Fruit fly (Drosophila melanogaster) whole organism, wandering third instar larva: ENCODE data around the gene Cpr67Fa1.

ENCODE experiments used
- Abd-B ChIP-seq: fragments of >200 bp; optimal IDR thresholded peaks from 2 replicates; lab custom pipeline; 2017; ENCODE audit warnings: missing biosample characterization, missing genetic modification characterization
- CG32264 ChIP-seq: fragments of 200-800 bp; sonication (Bioruptor generic); optimal IDR thresholded peaks from 2 replicates; lab custom pipeline; 2016; ENCODE audit warnings: missing biosample characterization, missing genetic modification characterization
- CG9705 ChIP-seq: fragments of 200-800 bp; sonication (Bioruptor generic); optimal IDR thresholded peaks from 2 replicates; lab custom pipeline; 2018; ENCODE audit warnings: missing biosample characterization, mild to moderate bottlenecking, missing genetic modification characterization
- Dfd ChIP-seq: fragments of >200 bp; optimal IDR thresholded peaks from 2 replicates; lab custom pipeline; 2017; ENCODE audit warnings: missing biosample characterization, missing genetic modification characterization
- GATAd ChIP-seq: sonication (Bioruptor generic); optimal IDR thresholded peaks from 2 replicates; lab custom pipeline; 2016; ENCODE audit warnings: missing biosample characterization, missing genetic modification characterization
- HLH106 ChIP-seq: fragments of 200-800 bp; optimal IDR thresholded peaks from 3 replicates; lab custom pipeline; 2019; ENCODE audit warnings: missing biosample characterization, mild to moderate bottlenecking, missing genetic modification characterization, moderate library complexity
- Hnf4 ChIP-seq: fragments of 200-800 bp; sonication (Bioruptor generic); optimal IDR thresholded peaks from 2 replicates; lab custom pipeline; 2016; ENCODE audit warnings: missing biosample characterization, mild to moderate bottlenecking, missing genetic modification characterization
- Hr78 ChIP-seq: fragments of >200 bp; optimal IDR thresholded peaks from 2 replicates; lab custom pipeline; 2017; ENCODE audit warnings: missing biosample characterization, missing genetic modification characterization
- Hr83 ChIP-seq: fragments of 200-300 bp; sonication (Bioruptor generic); optimal IDR thresholded peaks from 2 replicates; lab custom pipeline; 2016; ENCODE audit warnings: missing biosample characterization, mild to moderate bottlenecking, missing genetic modification characterization, moderate library complexity; ENCODE audit not compliant: poor library complexity, severe bottlenecking
- Jra ChIP-seq: sonication (Bioruptor generic); optimal IDR thresholded peaks from 2 replicates; lab custom pipeline; 2016; ENCODE audit warnings: missing biosample characterization, missing genetic modification characterization
- Mio ChIP-seq: sonication (Bioruptor generic); optimal IDR thresholded peaks from 2 replicates; lab custom pipeline; 2016; ENCODE audit warnings: missing biosample characterization, missing genetic modification characterization
- Myc ChIP-seq: fragments of >200 bp; optimal IDR thresholded peaks from 2 replicates; lab custom pipeline; 2017
- N ChIP-seq: fragments of >200 bp; optimal IDR thresholded peaks from 2 replicates; lab custom pipeline; 2018; ENCODE audit warnings: missing biosample characterization, missing external identifiers, missing genetic modification characterization
- OdsH ChIP-seq: fragments of 200-800 bp; sonication (Bioruptor generic); optimal IDR thresholded peaks from 2 replicates; lab custom pipeline; 2016; ENCODE audit warnings: missing biosample characterization, mild to moderate bottlenecking, missing genetic modification characterization
- Sp1 ChIP-seq: fragments of 200-800 bp; sonication (Bioruptor generic); optimal IDR thresholded peaks from 3 replicates; lab custom pipeline; 2019; ENCODE audit warnings: missing biosample characterization, mild to moderate bottlenecking, missing genetic modification characterization, moderate library complexity
- Vsx2 ChIP-seq: fragments of 200-300, 225-300 bp; sonication (Bioruptor generic); optimal IDR thresholded peaks from 2 replicates; lab custom pipeline; 2018; ENCODE audit warnings: missing biosample characterization, missing genetic modification characterization; ENCODE audit not compliant: partially characterized antibody
- br ChIP-seq: fragments of 200-800 bp; sonication (Bioruptor generic); optimal IDR thresholded peaks from 2 replicates; lab custom pipeline; 2016; ENCODE audit warnings: missing biosample characterization, missing genetic modification characterization
- brk ChIP-seq: fragments of 200-800 bp; sonication (Bioruptor generic); optimal IDR thresholded peaks from 2 replicates; lab custom pipeline; 2016; ENCODE audit warnings: missing biosample characterization, mild to moderate bottlenecking, missing genetic modification characterization
- dl ChIP-seq, 2 experiments: fragments of 175-275, 200-275 bp in 1 of 2; fragments of 200-275 bp in 1 of 2; sonication (Bioruptor generic); optimal IDR thresholded peaks; lab custom pipeline; 2018; ENCODE audit warnings: mild to moderate bottlenecking in 2 of 2, missing biosample characterization in 2 of 2, missing genetic modification characterization in 2 of 2, moderate library complexity in 2 of 2; ENCODE audit not compliant: partially characterized antibody in 2 of 2, insufficient read depth in 1 of 2
- dmrt93B ChIP-seq: fragments of 200-800 bp; sonication (Bioruptor generic); optimal IDR thresholded peaks from 2 replicates; lab custom pipeline; 2018; ENCODE audit warnings: missing biosample characterization, mild to moderate bottlenecking, missing genetic modification characterization
- dsf ChIP-seq: sonication (Bioruptor generic); optimal IDR thresholded peaks from 2 replicates; lab custom pipeline; 2016; ENCODE audit warnings: missing biosample characterization, missing genetic modification characterization, borderline replicate concordance
- ey ChIP-seq: fragments of 200-800 bp; sonication (Bioruptor generic); optimal IDR thresholded peaks from 2 replicates; lab custom pipeline; 2016; ENCODE audit warnings: missing biosample characterization, missing genetic modification characterization
- foxo ChIP-seq, 2 experiments: fragments of 200-800 bp; sonication (Bioruptor generic); optimal IDR thresholded peaks; 2 replicates in 1 of 2; 3 replicates in 1 of 2; lab custom pipeline; 2016 to 2017; ENCODE audit warnings: missing biosample characterization in 2 of 2, missing genetic modification characterization in 2 of 2
- fru ChIP-seq: fragments of 200-800 bp; sonication (Bioruptor generic); optimal IDR thresholded peaks from 3 replicates; lab custom pipeline; 2016; ENCODE audit warnings: missing biosample characterization, mild to moderate bottlenecking, missing genetic modification characterization
- h ChIP-seq: fragments of 200-800 bp; sonication (Bioruptor generic); optimal IDR thresholded peaks from 3 replicates; lab custom pipeline; 2016; ENCODE audit warnings: missing biosample characterization, mild to moderate bottlenecking, missing genetic modification characterization
- jim ChIP-seq: fragments of 175-275, 200-325 bp; sonication (Bioruptor generic); optimal IDR thresholded peaks from 2 replicates; lab custom pipeline; 2016; ENCODE audit warnings: missing biosample characterization, mild to moderate bottlenecking, missing genetic modification characterization
- lola ChIP-seq: fragments of >200 bp; optimal IDR thresholded peaks from 2 replicates; lab custom pipeline; 2017; ENCODE audit warnings: missing biosample characterization, missing genetic modification characterization
- pan ChIP-seq: fragments of >200 bp; optimal IDR thresholded peaks from 2 replicates; lab custom pipeline; 2017
- psq ChIP-seq: fragments of 200-800 bp; sonication (Bioruptor generic); optimal IDR thresholded peaks from 3 replicates; lab custom pipeline; 2017; ENCODE audit warnings: missing biosample characterization, mild to moderate bottlenecking, missing genetic modification characterization, moderate library complexity
- rgr ChIP-seq: fragments of 200-800 bp; sonication (Bioruptor generic); optimal IDR thresholded peaks from 3 replicates; lab custom pipeline; 2016; ENCODE audit warnings: missing biosample characterization, mild to moderate bottlenecking, missing genetic modification characterization
- sage ChIP-seq: fragments of 200-800 bp; sonication (Bioruptor generic); optimal IDR thresholded peaks from 2 replicates; lab custom pipeline; 2016; ENCODE audit warnings: missing biosample characterization, mild to moderate bottlenecking, missing genetic modification characterization
- sv ChIP-seq: fragments of 200-800 bp; sonication (Bioruptor generic); optimal IDR thresholded peaks from 3 replicates; lab custom pipeline; 2016; ENCODE audit warnings: missing biosample characterization, missing genetic modification characterization
- usp ChIP-seq: fragments of >200 bp; optimal IDR thresholded peaks from 2 replicates; lab custom pipeline; 2017; ENCODE audit warnings: missing biosample characterization, missing genetic modification characterization
- woc ChIP-seq: sonication (Bioruptor generic); optimal IDR thresholded peaks from 2 replicates; lab custom pipeline; 2016; ENCODE audit warnings: missing biosample characterization, mild to moderate bottlenecking, missing genetic modification characterization

Gene Cpr67Fa1

DNA sequence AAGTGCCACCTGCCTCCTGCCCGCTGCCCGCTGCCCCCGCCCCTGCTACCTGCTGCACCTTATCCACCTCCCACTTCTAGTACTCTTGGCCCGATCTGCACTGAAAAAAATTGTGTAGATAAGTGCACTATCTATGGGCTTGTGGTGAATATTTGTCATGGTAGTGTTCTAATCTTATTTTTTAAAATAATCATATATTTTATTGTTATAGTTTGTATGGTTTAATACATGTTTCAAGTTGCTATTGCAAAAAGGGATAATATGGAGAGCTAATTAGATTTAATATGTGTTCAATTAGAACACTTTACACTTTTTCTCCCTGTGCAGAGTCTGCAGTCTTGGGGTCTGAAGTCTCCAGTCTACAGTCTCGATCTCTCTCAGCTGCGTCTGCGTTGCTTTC lies 41.6 kb downstream of the Cpr67Fa1 start (continued):
- TF ChIP-seq sv (GFP tag; lab: Kevin White, UChicago) (no peak), jim (GFP tag; lab: Kevin White, UChicago) (no peak), Vsx2 (GFP tag; lab: Kevin White, UChicago) (no peak), Jra (GFP tag; lab: Kevin White, UChicago) (no peak), CG32264 (GFP tag; lab: Kevin White, UChicago) (no peak), dl (GFP tag; optimal IDR thresholded peaks at IDR 0.05; lab: Kevin White, UChicago; ENCODE audit: insufficient read depth in 1 of 2, partially characterized antibody in 2 of 2) (no peak), GATAd (GFP tag; lab: Kevin White, UChicago) (no peak)

DNA sequence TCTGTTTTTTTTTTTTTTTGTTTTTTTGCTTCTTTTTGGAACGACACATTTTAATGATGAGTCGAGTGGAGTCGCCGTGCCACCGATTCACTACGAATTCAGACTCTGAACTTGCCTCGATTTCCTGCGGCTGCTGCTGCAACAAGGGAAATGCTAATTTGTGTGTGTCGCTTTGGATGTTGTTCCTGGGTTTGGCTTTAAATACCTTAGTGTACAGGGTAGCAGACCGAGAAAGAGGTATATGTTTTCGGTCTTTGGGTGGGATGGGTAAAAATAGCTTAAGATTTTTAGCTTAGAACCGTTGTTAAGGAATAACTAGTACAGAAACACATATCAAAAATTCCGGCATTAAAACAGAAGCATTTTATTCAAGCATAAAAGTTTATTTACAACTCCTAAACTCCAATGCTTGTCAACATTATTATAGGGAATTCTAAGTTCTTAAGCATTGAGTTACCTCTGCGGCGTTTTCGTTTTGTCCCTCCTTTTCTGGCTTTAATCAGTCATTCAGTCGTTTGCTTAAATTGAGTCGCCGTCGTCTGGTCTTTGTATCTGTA lies 45.3 kb downstream of the Cpr67Fa1 start:
- no peak for TF ChIP-seq dmrt93B
- TF ChIP-seq Mio (GFP tag; lab: Kevin White, UChicago): no peak
- no peak for TF ChIP-seq Hr78
- peak; percentile 5 for TF ChIP-seq Jra (GFP tag; lab: Kevin White, UChicago)
- TF ChIP-seq Sp1 (GFP tag; lab: Kevin White, UChicago): peak; percentile 44
- peak in 1 of 2 experiments; percentile 17 for TF ChIP-seq foxo (GFP tag; optimal IDR thresholded peaks at IDR 0.05; lab: Kevin White, UChicago)
- peak; percentile 47 for TF ChIP-seq HLH106 (tag; lab: Kevin White, UChicago)
- TF ChIP-seq GATAd (GFP tag; lab: Kevin White, UChicago): no peak
- TF ChIP-seq sage: no peak
- TF ChIP-seq h (GFP tag; lab: Kevin White, UChicago): peak; percentile 49
- TF ChIP-seq N (GFP tag; lab: Kevin White, UChicago): no peak
- TF ChIP-seq psq (GFP tag; lab: Kevin White, UChicago): peak; percentile 46
- TF ChIP-seq fru (GFP tag; lab: Kevin White, UChicago): peak; percentile 44
- TF ChIP-seq Hnf4: peak; percentile 1
- TF ChIP-seq rgr (GFP tag; lab: Kevin White, UChicago): no peak
- TF ChIP-seq dsf: no peak
- no peak for TF ChIP-seq CG32264 (GFP tag; lab: Kevin White, UChicago)
- TF ChIP-seq CG9705 (GFP tag; lab: Kevin White, UChicago): no peak
- TF ChIP-seq woc: peak; percentile 69
- TF ChIP-seq Vsx2 (GFP tag; lab: Kevin White, UChicago): no peak
- no peak for TF ChIP-seq pan
- TF ChIP-seq Dfd (GFP tag; lab: Kevin White, UChicago): no peak
- TF ChIP-seq brk: no peak
- TF ChIP-seq Abd-B (GFP tag; lab: Kevin White, UChicago): no peak
- TF ChIP-seq dl (GFP tag; optimal IDR thresholded peaks at IDR 0.05; lab: Kevin White, UChicago; ENCODE audit: insufficient read depth in 1 of 2, partially characterized antibody in 2 of 2): no peak
- TF ChIP-seq sv (GFP tag; lab: Kevin White, UChicago): no peak
- TF ChIP-seq OdsH (GFP tag; lab: Kevin White, UChicago): peak; percentile 21
- TF ChIP-seq br (GFP tag; lab: Kevin White, UChicago): no peak
- TF ChIP-seq lola (GFP tag; lab: Kevin White, UChicago): no peak
- TF ChIP-seq Myc (lab: Kevin White, UChicago): no peak
- peak; percentile 44 for TF ChIP-seq ey
- TF ChIP-seq Hr83 (GFP tag; lab: Kevin White, UChicago): no peak
- TF ChIP-seq jim (GFP tag; lab: Kevin White, UChicago): no peak
- TF ChIP-seq, all 38 proteins: peak for 11

DNA sequence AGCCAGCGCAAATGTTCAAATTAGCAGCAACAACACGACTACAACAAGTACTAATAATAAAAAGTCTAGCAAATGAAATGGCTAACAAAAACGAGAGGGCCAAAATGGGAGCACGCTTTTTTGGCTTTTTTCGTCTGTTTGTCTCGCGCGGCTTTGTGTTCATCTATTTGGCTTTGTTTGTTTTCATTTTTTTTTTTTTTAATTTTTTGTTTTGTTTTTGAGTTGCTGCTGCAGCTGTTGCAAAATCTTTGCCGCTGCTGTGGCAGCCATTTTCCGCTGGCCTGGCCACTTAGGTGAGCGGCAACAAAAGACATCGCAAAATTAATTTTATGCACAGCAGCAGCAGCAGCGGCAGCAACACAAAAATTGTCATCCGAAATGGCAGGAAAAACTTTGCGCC lies 48.3 kb downstream of the Cpr67Fa1 start:
- TF ChIP-seq usp (no peak), Vsx2 (GFP tag; lab: Kevin White, UChicago) (no peak), pan (no peak)
